Worm (Caenorhabditis elegans) whole organism, L1 larva: Measurements from ENCODE around the gene maoc-1.

Experiments used
- ama-1 ChIP-seq: fragments of 150-350 bp; optimal IDR thresholded peaks from 2 replicates; lab custom pipeline; 2014
- ceh-82 ChIP-seq, 3 experiments: fragments of 150-350 bp in 1 of 3; sonication (generic microtip) in 2 of 3; optimal IDR thresholded peaks; 2 replicates each; lab custom pipeline; 2014 to 2017; ENCODE audit warnings: missing biosample characterization in 3 of 3, missing genetic modification characterization in 3 of 3
- dpl-1 ChIP-seq, 3 experiments: fragments of 150-350 bp in 2 of 3; sonication (generic microtip) in 1 of 3; optimal IDR thresholded peaks; 2 replicates each; lab custom pipeline; 2014 to 2017; ENCODE audit warnings: missing biosample characterization in 3 of 3, missing genetic modification characterization in 3 of 3, missing genetic modification reagents in 3 of 3
- lin-13 ChIP-seq: fragments of 150-350 bp; optimal IDR thresholded peaks from 2 replicates; lab custom pipeline; 2014; ENCODE audit warnings: missing biosample characterization, missing genetic modification reagents, missing genetic modification characterization
- lir-3 ChIP-seq: sonication (generic microtip); optimal IDR thresholded peaks from 2 replicates; lab custom pipeline; 2016; ENCODE audit warnings: mild to moderate bottlenecking, missing genetic modification characterization, moderate library complexity, missing compliant biosample characterization; ENCODE audit not compliant: poor library complexity
- nhr-77 ChIP-seq: fragments of 150-350 bp; optimal IDR thresholded peaks from 2 replicates; lab custom pipeline; 2014; ENCODE audit warnings: missing biosample characterization, missing genetic modification characterization
- snu-23 ChIP-seq: sonication (generic microtip); optimal IDR thresholded peaks from 2 replicates; lab custom pipeline; 2016; ENCODE audit warnings: missing genetic modification characterization, missing compliant biosample characterization
- tbx-2 ChIP-seq: sonication (generic microtip); optimal IDR thresholded peaks from 2 replicates; lab custom pipeline; 2016; ENCODE audit warnings: missing genetic modification characterization, missing compliant biosample characterization
- unc-62 ChIP-seq: fragments of 150-350 bp; optimal IDR thresholded peaks from 2 replicates; lab custom pipeline; 2014; ENCODE audit warnings: missing biosample characterization, missing genetic modification reagents, missing genetic modification characterization

ce11 chrII:7171305-7171998 is 24.6 kb upstream of the maoc-1 start, which contains the start of gene dyf-13:
- no peak for TF ChIP-seq tbx-2
- TF ChIP-seq nhr-77, result no peak
- TF ChIP-seq lin-13 (GFP tag; lab: Kevin White, UChicago), result no peak
- TF ChIP-seq ama-1 (lab: Kevin White, UChicago), result no peak
- no peak for TF ChIP-seq snu-23 (GFP tag; lab: Kevin White, UChicago)
- TF ChIP-seq unc-62, result no peak
- TF ChIP-seq lir-3 (tag; lab: Kevin White, UChicago), result no peak
- TF ChIP-seq ceh-82 (tag; optimal IDR thresholded peaks at IDR 0.05; lab: Kevin White, UChicago), result no peak
- no peak for TF ChIP-seq dpl-1 (GFP tag; optimal IDR thresholded peaks at IDR 0.05; lab: Kevin White, UChicago)
